Fruit fly (Drosophila melanogaster) whole organism, prepupa: Measurements from ENCODE around the gene CG18599.

Experiments used
- Blimp-1 ChIP-seq: fragments of 200-800 bp; sonication (Bioruptor generic); optimal IDR thresholded peaks from 3 replicates; lab custom pipeline; 2017; ENCODE audit warnings: missing biosample characterization, missing genetic modification characterization, mild to moderate bottlenecking, moderate library complexity, missing genetic modification reagents
- CG10631 ChIP-seq: fragments of 200-800 bp; sonication (Bioruptor generic); optimal IDR thresholded peaks from 2 replicates; lab custom pipeline; 2016; ENCODE audit warnings: missing biosample characterization, missing genetic modification characterization
- CG11294 ChIP-seq: fragments of 200-800 bp; sonication (Bioruptor generic); IDR thresholded peaks from 2 replicates; pipeline ENCODE4 v1.3.6; 2022; ENCODE audit warnings: missing biosample characterization, missing genetic modification characterization
- CG11902 ChIP-seq: fragments of 200-800 bp; sonication (Bioruptor generic); optimal IDR thresholded peaks from 3 replicates; lab custom pipeline; 2016; ENCODE audit warnings: missing biosample characterization, missing genetic modification characterization
- CG15336 ChIP-seq: fragments of 200-800 bp; sonication (Bioruptor generic); IDR thresholded peaks from 2 replicates; pipeline ENCODE4 v1.3.6; 2022; ENCODE audit warnings: missing biosample characterization, missing genetic modification characterization
- CG1621 ChIP-seq: fragments of 200-800 bp; sonication (Bioruptor generic); optimal IDR thresholded peaks from 3 replicates; lab custom pipeline; 2018; ENCODE audit warnings: missing biosample characterization, mild to moderate bottlenecking, missing genetic modification characterization
- CG16779 ChIP-seq: fragments of 200-800 bp; sonication (Bioruptor generic); optimal IDR thresholded peaks from 3 replicates; lab custom pipeline; 2017; ENCODE audit warnings: missing biosample characterization, mild to moderate bottlenecking, missing genetic modification characterization
- CG31627 ChIP-seq: fragments of 200-800 bp; sonication (Bioruptor generic); optimal IDR thresholded peaks from 3 replicates; lab custom pipeline; 2016; ENCODE audit warnings: missing biosample characterization, missing genetic modification characterization
- CG34406 ChIP-seq: fragments of 200-800 bp; sonication (Bioruptor generic); optimal IDR thresholded peaks from 3 replicates; lab custom pipeline; 2016; ENCODE audit warnings: missing biosample characterization, missing genetic modification characterization
- CG4318 ChIP-seq: fragments of 200-800 bp; sonication (Bioruptor generic); optimal IDR thresholded peaks from 3 replicates; lab custom pipeline; 2017; ENCODE audit warnings: missing biosample characterization, mild to moderate bottlenecking, missing genetic modification characterization
- CG6163 ChIP-seq: fragments of 200-800 bp; sonication (Bioruptor generic); IDR thresholded peaks from 3 replicates; pipeline ENCODE4 v1.3.6; 2022; ENCODE audit warnings: missing biosample characterization, missing genetic modification characterization
- CG6276 ChIP-seq: fragments of 200-800 bp; sonication (Bioruptor generic); optimal IDR thresholded peaks from 2 replicates; lab custom pipeline; 2017; ENCODE audit warnings: missing biosample characterization, mild to moderate bottlenecking, missing genetic modification characterization
- CG6854 ChIP-seq: fragments of 200-800 bp; sonication (Bioruptor generic); optimal IDR thresholded peaks from 2 replicates; lab custom pipeline; 2017; ENCODE audit warnings: missing biosample characterization, mild to moderate bottlenecking, missing genetic modification characterization
- CG7368 ChIP-seq: fragments of 200-800 bp; sonication (Bioruptor generic); optimal IDR thresholded peaks from 3 replicates; lab custom pipeline; 2016; ENCODE audit warnings: missing biosample characterization, missing genetic modification characterization
- CG8119 ChIP-seq: fragments of 200-800 bp; sonication (Bioruptor generic); IDR thresholded peaks from 3 replicates; pipeline ENCODE4 v1.3.6; 2022; ENCODE audit warnings: missing biosample characterization, missing genetic modification characterization
- CG8319 ChIP-seq: fragments of 200-800 bp; sonication (Bioruptor generic); optimal IDR thresholded peaks from 3 replicates; lab custom pipeline; 2016; ENCODE audit warnings: missing biosample characterization, missing genetic modification characterization
- CG8632 ChIP-seq: fragments of 200-800 bp; sonication (Bioruptor generic); optimal IDR thresholded peaks from 3 replicates; lab custom pipeline; 2016; ENCODE audit warnings: missing biosample characterization, missing genetic modification characterization
- CG9139 ChIP-seq: fragments of 200-800 bp; sonication (Bioruptor generic); optimal IDR thresholded peaks from 3 replicates; lab custom pipeline; 2017; ENCODE audit warnings: missing biosample characterization, mild to moderate bottlenecking, missing genetic modification characterization
- Eip75B ChIP-seq: fragments of 200-800 bp; sonication (Bioruptor generic); optimal IDR thresholded peaks from 3 replicates; lab custom pipeline; 2016; ENCODE audit warnings: missing biosample characterization, missing genetic modification characterization
- Eip93F ChIP-seq: fragments of 200-800 bp; sonication (Bioruptor generic); optimal IDR thresholded peaks from 2 replicates; lab custom pipeline; 2016; ENCODE audit warnings: missing biosample characterization, mild to moderate bottlenecking, missing genetic modification characterization
- Ets21C ChIP-seq: fragments of 200-800 bp; sonication (Bioruptor generic); optimal IDR thresholded peaks from 3 replicates; lab custom pipeline; 2016; ENCODE audit warnings: missing biosample characterization, missing genetic modification characterization
- Hr38 ChIP-seq: sonication (Bioruptor generic); optimal IDR thresholded peaks from 2 replicates; lab custom pipeline; 2016; ENCODE audit warnings: missing biosample characterization, missing genetic modification characterization
- Hr4 ChIP-seq: fragments of 200-800 bp; sonication (Bioruptor generic); optimal IDR thresholded peaks from 3 replicates; lab custom pipeline; 2016; ENCODE audit warnings: missing biosample characterization, missing genetic modification characterization
- Met ChIP-seq: fragments of 200-800 bp; sonication (Bioruptor generic); optimal IDR thresholded peaks from 3 replicates; lab custom pipeline; 2016; ENCODE audit warnings: missing biosample characterization, missing genetic modification characterization
- OdsH ChIP-seq: fragments of 200-800 bp; sonication (Bioruptor generic); optimal IDR thresholded peaks from 3 replicates; lab custom pipeline; 2016; ENCODE audit warnings: missing biosample characterization, missing genetic modification characterization
- Smox ChIP-seq: fragments of 200-800 bp; sonication (Bioruptor generic); optimal IDR thresholded peaks from 3 replicates; lab custom pipeline; 2016; ENCODE audit warnings: missing biosample characterization, missing genetic modification characterization
- Sox102F ChIP-seq: fragments of 200-800 bp; sonication (Bioruptor generic); optimal IDR thresholded peaks from 2 replicates; lab custom pipeline; 2016; ENCODE audit warnings: missing biosample characterization, mild to moderate bottlenecking, missing genetic modification characterization
- Sox14 ChIP-seq: fragments of 200-800 bp; sonication (Bioruptor generic); optimal IDR thresholded peaks from 3 replicates; lab custom pipeline; 2016; ENCODE audit warnings: missing biosample characterization, missing genetic modification characterization
- Sox15 ChIP-seq: fragments of 200-800 bp; sonication (Bioruptor generic); optimal IDR thresholded peaks from 3 replicates; lab custom pipeline; 2016; ENCODE audit warnings: missing biosample characterization, missing genetic modification characterization
- achi ChIP-seq: fragments of 200-800 bp; sonication (Bioruptor generic); optimal IDR thresholded peaks from 3 replicates; lab custom pipeline; 2016; ENCODE audit warnings: missing biosample characterization, missing genetic modification characterization
- acj6 ChIP-seq: fragments of 200-800 bp; sonication (Bioruptor generic); optimal IDR thresholded peaks from 3 replicates; lab custom pipeline; 2016; ENCODE audit warnings: missing biosample characterization, missing genetic modification characterization
- cyc ChIP-seq: fragments of 200-800 bp; sonication (Bioruptor generic); optimal IDR thresholded peaks from 3 replicates; lab custom pipeline; 2016; ENCODE audit warnings: missing biosample characterization, missing genetic modification characterization
- dac ChIP-seq: fragments of 200-800 bp; sonication (Bioruptor generic); optimal IDR thresholded peaks from 2 replicates; lab custom pipeline; 2017; ENCODE audit warnings: missing biosample characterization, mild to moderate bottlenecking, missing genetic modification characterization
- dsx ChIP-seq: fragments of 200-800 bp; optimal IDR thresholded peaks from 3 replicates; lab custom pipeline; 2019; ENCODE audit warnings: missing biosample characterization, mild to moderate bottlenecking, missing genetic modification characterization, moderate library complexity; ENCODE audit not compliant: poor library complexity, severe bottlenecking
- eg ChIP-seq: fragments of 200-800 bp; sonication (Bioruptor generic); IDR thresholded peaks from 3 replicates; pipeline ENCODE4 v1.3.6; 2022; ENCODE audit warnings: missing biosample characterization, missing genetic modification characterization
- fd59A ChIP-seq: fragments of 200-800 bp; sonication (Bioruptor generic); optimal IDR thresholded peaks from 2 replicates; lab custom pipeline; 2017; ENCODE audit warnings: missing biosample characterization, mild to moderate bottlenecking, missing genetic modification characterization, missing genetic modification reagents
- fkh ChIP-seq: fragments of 200-800 bp; sonication (Bioruptor generic); optimal IDR thresholded peaks from 3 replicates; lab custom pipeline; 2017; ENCODE audit warnings: missing biosample characterization, mild to moderate bottlenecking, missing genetic modification characterization, moderate library complexity
- lz ChIP-seq: fragments of 200-800 bp; sonication (Bioruptor generic); optimal IDR thresholded peaks from 3 replicates; lab custom pipeline; 2016; ENCODE audit warnings: missing biosample characterization, missing genetic modification characterization
- net ChIP-seq: fragments of 200-800 bp; sonication (Bioruptor generic); optimal IDR thresholded peaks from 3 replicates; lab custom pipeline; 2016; ENCODE audit warnings: missing biosample characterization, missing genetic modification characterization
- pdm3 ChIP-seq: fragments of 200-800 bp; sonication (Bioruptor generic); optimal IDR thresholded peaks from 3 replicates; lab custom pipeline; 2016; ENCODE audit warnings: missing biosample characterization, missing genetic modification characterization
- salr ChIP-seq, 2 experiments: fragments of 200-800 bp; sonication (Bioruptor generic); optimal IDR thresholded peaks; 3 replicates each; lab custom pipeline; 2016 to 2018; ENCODE audit warnings: missing biosample characterization in 2 of 2, missing genetic modification characterization in 2 of 2, mild to moderate bottlenecking in 1 of 2
- spab ChIP-seq: fragments of 200-800 bp; sonication (Bioruptor generic); optimal IDR thresholded peaks from 2 replicates; lab custom pipeline; 2017; ENCODE audit warnings: missing biosample characterization, mild to moderate bottlenecking, missing genetic modification characterization, missing genetic modification reagents
- svp ChIP-seq: fragments of 200-800 bp; sonication (Bioruptor generic); peaks from one replicate; lab custom pipeline; 2016; ENCODE audit warnings: missing biosample characterization, missing genetic modification characterization
- topi ChIP-seq: fragments of 200-800 bp; sonication (Bioruptor generic); optimal IDR thresholded peaks from 3 replicates; lab custom pipeline; 2016; ENCODE audit warnings: missing biosample characterization, missing genetic modification characterization
- vri ChIP-seq: fragments of 200-800 bp; sonication (Bioruptor generic); optimal IDR thresholded peaks from 3 replicates; lab custom pipeline; 2016; ENCODE audit warnings: missing biosample characterization, mild to moderate bottlenecking, missing genetic modification characterization

The CG18599 gene

dm6 chr3R:18275113-18275782 lies 7.7 kb downstream of the CG18599 start (continued):
- TF ChIP-seq CG8632 (peak; percentile 11), topi (GFP tag; lab: Kevin White, UChicago) (no peak), fkh (no peak), Ets21C (GFP tag; lab: Kevin White, UChicago) (no peak), Sox14 (GFP tag; lab: Kevin White, UChicago) (peak; percentile 33), CG4318 (GFP tag; lab: Kevin White, UChicago) (no peak), Met (GFP tag; lab: Kevin White, UChicago) (no peak), CG10631 (GFP tag; lab: Kevin White, UChicago) (no peak), Sox102F (GFP tag; lab: Kevin White, UChicago) (no peak), vri (GFP tag; lab: Kevin White, UChicago) (peak; percentile 8), CG6163 (peak; percentile 48), dsx (GFP tag; lab: Kevin White, UChicago) (no peak), salr (GFP tag; optimal IDR thresholded peaks at IDR 0.05; lab: Kevin White, UChicago) (no peak), pdm3 (GFP tag; lab: Kevin White, UChicago) (no peak), CG34406 (peak; percentile 63), CG9139 (GFP tag; lab: Kevin White, UChicago) (no peak), CG6854 (GFP tag; lab: Kevin White, UChicago) (peak; percentile 15), spab (GFP tag; lab: Kevin White, UChicago) (no peak), CG8119 (peak; percentile 70; the same call in 2 of the 3 replicates), CG16779 (tag; lab: Kevin White, UChicago) (peak; percentile 35), achi (GFP tag; lab: Kevin White, UChicago) (no peak), Blimp-1 (GFP tag; lab: Kevin White, UChicago) (no peak), Eip75B (GFP tag; lab: Kevin White, UChicago) (no peak), CG15336 (GFP tag; lab: Robert Waterston, UW) (peak; percentile 75), OdsH (GFP tag; lab: Kevin White, UChicago) (no peak), CG31627 (GFP tag; lab: Kevin White, UChicago) (no peak), dac (no peak), fd59A (GFP tag; lab: Kevin White, UChicago) (no peak), eg (GFP tag; lab: Robert Waterston, UW) (peak; percentile 69; the same call in 2 of the 3 replicates), CG11902 (GFP tag; lab: Kevin White, UChicago) (no peak), Hr38 (GFP tag; lab: Kevin White, UChicago) (no peak), CG6276 (no peak), CG11294 (GFP tag; lab: Robert Waterston, UW) (no peak), CG8319 (GFP tag; lab: Kevin White, UChicago) (no peak), CG1621 (tag; lab: Kevin White, UChicago) (no peak)

- peak; percentile 26 for TF ChIP-seq vri (GFP tag; lab: Kevin White, UChicago)
- TF ChIP-seq Sox15 (GFP tag; lab: Kevin White, UChicago), result no peak
- no peak for TF ChIP-seq cyc
- no peak for TF ChIP-seq acj6
- no peak for TF ChIP-seq Eip93F (GFP tag; lab: Kevin White, UChicago)
- TF ChIP-seq Smox (GFP tag; lab: Kevin White, UChicago), result no peak
- TF ChIP-seq lz (GFP tag; lab: Kevin White, UChicago), result no peak
- no peak for TF ChIP-seq Hr4
- no peak for TF ChIP-seq CG7368
- peak; percentile 19 for TF ChIP-seq svp (GFP tag; lab: Kevin White, UChicago)
- no peak for TF ChIP-seq net (GFP tag; lab: Kevin White, UChicago)
Observed at dm6 chr3R:18276688-18277087, 9.1 kb downstream of the CG18599 start.
